Fruit fly (Drosophila melanogaster) whole organism, embryonic: Measurements from ENCODE around the gene crq.
A peak's percentile ranks its signal among the peaks of the same experiment; 100 is the strongest.

Experiments used
- Adf1 ChIP-seq: fragments of 200-800 bp; sonication (Bioruptor generic); IDR thresholded peaks from 2 replicates; pipeline ENCODE4 v1.3.6; 2022; ENCODE audit warnings: missing biosample characterization, missing genetic modification characterization
- B-H2 ChIP-seq: fragments of 200-800 bp; sonication (Bioruptor generic); optimal IDR thresholded peaks from 2 replicates; lab custom pipeline; 2018; ENCODE audit warnings: missing biosample characterization, mild to moderate bottlenecking, missing genetic modification characterization
- CG10267 ChIP-seq: fragments of 200-800 bp; sonication (Bioruptor generic); optimal IDR thresholded peaks from 2 replicates; lab custom pipeline; 2018; ENCODE audit warnings: missing biosample characterization, mild to moderate bottlenecking, missing genetic modification characterization, moderate library complexity
- CG10462 ChIP-seq: fragments of 200-800 bp; sonication (Bioruptor generic); optimal IDR thresholded peaks from 2 replicates; lab custom pipeline; 2016; ENCODE audit warnings: missing biosample characterization, missing genetic modification characterization
- CG10959 ChIP-seq: fragments of 200-800 bp; sonication (Bioruptor generic); IDR thresholded peaks from 2 replicates; pipeline ENCODE4 v1.3.6; 2022; ENCODE audit warnings: missing biosample characterization, missing genetic modification characterization
- CG11085 ChIP-seq: fragments of 200-800 bp; sonication (Bioruptor generic); IDR thresholded peaks from 2 replicates; pipeline ENCODE4 v1.3.6; 2022; ENCODE audit warnings: missing biosample characterization, missing genetic modification characterization
- CG12155 ChIP-seq: fragments of 200-800 bp; sonication (Bioruptor generic); optimal IDR thresholded peaks from 3 replicates; lab custom pipeline; 2016; ENCODE audit warnings: missing biosample characterization, missing genetic modification characterization
- CG1233 ChIP-seq: fragments of 200-800 bp; sonication (Bioruptor generic); optimal IDR thresholded peaks from 4 replicates; lab custom pipeline; 2018; ENCODE audit warnings: missing biosample characterization, mild to moderate bottlenecking, missing genetic modification characterization
- CG12659 ChIP-seq: fragments of 200-800 bp; sonication (Bioruptor generic); optimal IDR thresholded peaks from 3 replicates; lab custom pipeline; 2017; ENCODE audit warnings: mild to moderate bottlenecking, missing biosample characterization, missing genetic modification reagents, missing genetic modification characterization
- CG13123 ChIP-seq: fragments of 200-800 bp; sonication (Bioruptor generic); optimal IDR thresholded peaks from 2 replicates; lab custom pipeline; 2016; ENCODE audit warnings: missing biosample characterization, missing genetic modification characterization
- CG13287 ChIP-seq: fragments of 200-800 bp; sonication (Bioruptor generic); IDR thresholded peaks from 2 replicates; pipeline ENCODE4 v1.3.6; 2022; ENCODE audit warnings: missing biosample characterization, missing genetic modification characterization; ENCODE audit not compliant: partially characterized antibody
- CG14965 ChIP-seq: fragments of 200-800 bp; sonication (Bioruptor generic); optimal IDR thresholded peaks from 2 replicates; lab custom pipeline; 2016; ENCODE audit warnings: missing biosample characterization, missing genetic modification characterization, borderline replicate concordance
- CG17612 ChIP-seq: fragments of 200-800 bp; sonication (Bioruptor generic); IDR thresholded peaks from 2 replicates; pipeline ENCODE4 v1.3.6; 2022; ENCODE audit warnings: missing biosample characterization, missing genetic modification characterization
- CG18619 ChIP-seq: fragments of 200-800 bp; sonication (Bioruptor generic); optimal IDR thresholded peaks from 3 replicates; lab custom pipeline; 2017; ENCODE audit warnings: missing biosample characterization, mild to moderate bottlenecking, missing genetic modification characterization
- CG2678 ChIP-seq: fragments of 200-800 bp; sonication (Bioruptor generic); optimal IDR thresholded peaks from 3 replicates; lab custom pipeline; 2019; ENCODE audit warnings: missing biosample characterization, mild to moderate bottlenecking, missing genetic modification characterization, moderate library complexity
- CG2889 ChIP-seq: fragments of 200-800 bp; sonication (Bioruptor generic); IDR thresholded peaks from 3 replicates; pipeline ENCODE4 v1.3.6; 2022; ENCODE audit warnings: missing biosample characterization, missing genetic modification characterization
- CG3065 ChIP-seq: fragments of 200-800 bp; sonication (Bioruptor generic); optimal IDR thresholded peaks from 2 replicates; lab custom pipeline; 2016; ENCODE audit warnings: missing biosample characterization, missing genetic modification characterization
- CG31441 ChIP-seq: fragments of 200-800 bp; sonication (Bioruptor generic); IDR thresholded peaks from 2 replicates; pipeline ENCODE4 v1.3.6; 2022; ENCODE audit warnings: missing biosample characterization, missing genetic modification characterization
- CG3281 ChIP-seq: fragments of 200-800 bp; sonication (Bioruptor generic); optimal IDR thresholded peaks from 3 replicates; lab custom pipeline; 2017; ENCODE audit warnings: missing biosample characterization, mild to moderate bottlenecking, missing genetic modification characterization
- CG3407 ChIP-seq: fragments of 200-800 bp; sonication (Bioruptor generic); optimal IDR thresholded peaks from 2 replicates; lab custom pipeline; 2018; ENCODE audit warnings: missing biosample characterization, mild to moderate bottlenecking, missing genetic modification characterization
- CG4328 ChIP-seq: fragments of 200-800 bp; sonication (Bioruptor generic); optimal IDR thresholded peaks from 3 replicates; lab custom pipeline; 2017; ENCODE audit warnings: missing biosample characterization, missing genetic modification reagents, missing genetic modification characterization
- CG4404 ChIP-seq: fragments of 200-800 bp; sonication (Bioruptor generic); IDR thresholded peaks from 2 replicates; pipeline ENCODE4 v1.3.6; 2022; ENCODE audit warnings: missing biosample characterization, missing genetic modification characterization
- CG4854 ChIP-seq: fragments of 200-800 bp; sonication (Bioruptor generic); optimal IDR thresholded peaks from 2 replicates; lab custom pipeline; 2016; ENCODE audit warnings: missing biosample characterization, missing genetic modification characterization, inconsistent platforms
- CG7372 ChIP-seq: fragments of 200-800 bp; sonication (Bioruptor generic); IDR thresholded peaks from 2 replicates; pipeline ENCODE4 v1.3.6; 2022; ENCODE audit warnings: missing biosample characterization, missing genetic modification characterization
- CG9876 ChIP-seq: fragments of 200-800 bp; sonication (Bioruptor generic); optimal IDR thresholded peaks from 2 replicates; lab custom pipeline; 2016; ENCODE audit warnings: missing biosample characterization, missing genetic modification characterization
- D19B ChIP-seq: fragments of 200-800 bp; sonication (Bioruptor generic); optimal IDR thresholded peaks from 2 replicates; lab custom pipeline; 2017; ENCODE audit warnings: missing biosample characterization, mild to moderate bottlenecking, missing genetic modification characterization
- Dip3 ChIP-seq: fragments of 200-800 bp; sonication (Bioruptor generic); optimal IDR thresholded peaks from 3 replicates; lab custom pipeline; 2016; ENCODE audit warnings: missing biosample characterization, missing genetic modification characterization
- Dp ChIP-seq: fragments of 200-800 bp; sonication (Bioruptor generic); optimal IDR thresholded peaks from 2 replicates; lab custom pipeline; 2018; ENCODE audit warnings: missing biosample characterization, mild to moderate bottlenecking, missing genetic modification characterization, moderate library complexity
- Fer2 ChIP-seq: fragments of 200-800 bp; sonication (Bioruptor generic); optimal IDR thresholded peaks from 2 replicates; lab custom pipeline; 2018; ENCODE audit warnings: missing biosample characterization, mild to moderate bottlenecking, missing genetic modification characterization, moderate library complexity
- Gsc ChIP-seq: fragments of 200-800 bp; sonication (Bioruptor generic); IDR thresholded peaks from 2 replicates; pipeline ENCODE4 v1.3.6; 2022; ENCODE audit warnings: missing biosample characterization, missing genetic modification characterization
- Myb ChIP-seq: fragments of 200-800 bp; sonication (Bioruptor generic); optimal IDR thresholded peaks from 2 replicates; lab custom pipeline; 2016; ENCODE audit warnings: missing biosample characterization, missing genetic modification characterization
- Sox100B ChIP-seq: fragments of 200-800 bp; sonication (Bioruptor generic); optimal IDR thresholded peaks from 3 replicates; lab custom pipeline; 2018; ENCODE audit warnings: missing biosample characterization, mild to moderate bottlenecking, missing genetic modification characterization
- btn ChIP-seq: fragments of 200-800 bp; sonication (Bioruptor generic); optimal IDR thresholded peaks from 2 replicates; lab custom pipeline; 2016; ENCODE audit warnings: missing biosample characterization, missing genetic modification characterization
- croc ChIP-seq: fragments of 200-800 bp; sonication (Bioruptor generic); conservative IDR thresholded peaks from 3 replicates; pipeline ENCODE4 v1.3.6; 2022; ENCODE audit warnings: missing biosample characterization, missing genetic modification characterization
- cwo ChIP-seq: fragments of 200-800 bp; sonication (Bioruptor generic); optimal IDR thresholded peaks from 3 replicates; lab custom pipeline; 2017; ENCODE audit warnings: missing biosample characterization, missing genetic modification characterization, mild to moderate bottlenecking, moderate library complexity, missing genetic modification reagents
- dan ChIP-seq: fragments of 200-800 bp; sonication (Bioruptor generic); IDR thresholded peaks from 2 replicates; pipeline ENCODE4 v1.3.6; 2022; ENCODE audit warnings: missing biosample characterization, missing genetic modification characterization
- en ChIP-seq: fragments of 200-800 bp; sonication (Bioruptor generic); optimal IDR thresholded peaks from 2 replicates; lab custom pipeline; 2016; ENCODE audit warnings: missing biosample characterization, missing genetic modification characterization
- eyg ChIP-seq: fragments of 200-800 bp; sonication (Bioruptor generic); optimal IDR thresholded peaks from 3 replicates; lab custom pipeline; 2016; ENCODE audit warnings: missing biosample characterization, missing genetic modification characterization
- ham ChIP-seq: fragments of 200-800 bp; sonication (Bioruptor generic); IDR thresholded peaks from 2 replicates; pipeline ENCODE4 v1.3.6; 2022; ENCODE audit warnings: missing biosample characterization, missing genetic modification characterization
- hbn ChIP-seq: fragments of 200-800 bp; sonication (Bioruptor generic); IDR thresholded peaks from 2 replicates; pipeline ENCODE4 v1.3.6; 2022; ENCODE audit warnings: missing biosample characterization, missing genetic modification characterization; ENCODE audit not compliant: partially characterized antibody
- kni ChIP-seq: fragments of 200-800 bp; sonication (Bioruptor generic); optimal IDR thresholded peaks from 3 replicates; lab custom pipeline; 2017; ENCODE audit warnings: mild to moderate bottlenecking, missing biosample characterization, missing genetic modification reagents, missing genetic modification characterization
- mld ChIP-seq: fragments of 200-800 bp; sonication (Bioruptor generic); IDR thresholded peaks from 3 replicates; pipeline ENCODE4 v1.3.6; 2022; ENCODE audit warnings: missing biosample characterization, missing genetic modification characterization; ENCODE audit not compliant: partially characterized antibody
- nom ChIP-seq: fragments of 200-800 bp; sonication (Bioruptor generic); optimal IDR thresholded peaks from 2 replicates; lab custom pipeline; 2017; ENCODE audit warnings: missing biosample characterization, missing genetic modification characterization, mild to moderate bottlenecking, moderate library complexity, missing genetic modification reagents
- pb ChIP-seq: fragments of 200-800 bp; sonication (Bioruptor generic); optimal IDR thresholded peaks from 3 replicates; lab custom pipeline; 2016; ENCODE audit warnings: missing biosample characterization, missing genetic modification characterization
- rib ChIP-seq: fragments of 200-800 bp; sonication (Bioruptor generic); IDR thresholded peaks from 2 replicates; pipeline ENCODE4 v1.3.6; 2022; ENCODE audit warnings: missing biosample characterization, missing genetic modification characterization
- schlank ChIP-seq: fragments of 200-800 bp; sonication (Bioruptor generic); optimal IDR thresholded peaks from 2 replicates; lab custom pipeline; 2018; ENCODE audit warnings: missing biosample characterization, mild to moderate bottlenecking, missing genetic modification characterization
- slou ChIP-seq: fragments of 200-800 bp; sonication (Bioruptor generic); optimal IDR thresholded peaks from 3 replicates; lab custom pipeline; 2016; ENCODE audit warnings: missing biosample characterization, missing genetic modification characterization
- sqz ChIP-seq: fragments of 200-800 bp; sonication (Bioruptor generic); optimal IDR thresholded peaks from 3 replicates; lab custom pipeline; 2018; ENCODE audit warnings: missing biosample characterization, mild to moderate bottlenecking, missing genetic modification characterization
- tx ChIP-seq: fragments of 200-800 bp; sonication (Bioruptor generic); optimal IDR thresholded peaks from 2 replicates; lab custom pipeline; 2016; ENCODE audit warnings: missing biosample characterization, missing genetic modification characterization
- zf30C ChIP-seq: fragments of 200-800 bp; sonication (Bioruptor generic); optimal IDR thresholded peaks from 3 replicates; lab custom pipeline; 2018; ENCODE audit warnings: missing biosample characterization, mild to moderate bottlenecking, missing genetic modification characterization

crq gene

DNA sequence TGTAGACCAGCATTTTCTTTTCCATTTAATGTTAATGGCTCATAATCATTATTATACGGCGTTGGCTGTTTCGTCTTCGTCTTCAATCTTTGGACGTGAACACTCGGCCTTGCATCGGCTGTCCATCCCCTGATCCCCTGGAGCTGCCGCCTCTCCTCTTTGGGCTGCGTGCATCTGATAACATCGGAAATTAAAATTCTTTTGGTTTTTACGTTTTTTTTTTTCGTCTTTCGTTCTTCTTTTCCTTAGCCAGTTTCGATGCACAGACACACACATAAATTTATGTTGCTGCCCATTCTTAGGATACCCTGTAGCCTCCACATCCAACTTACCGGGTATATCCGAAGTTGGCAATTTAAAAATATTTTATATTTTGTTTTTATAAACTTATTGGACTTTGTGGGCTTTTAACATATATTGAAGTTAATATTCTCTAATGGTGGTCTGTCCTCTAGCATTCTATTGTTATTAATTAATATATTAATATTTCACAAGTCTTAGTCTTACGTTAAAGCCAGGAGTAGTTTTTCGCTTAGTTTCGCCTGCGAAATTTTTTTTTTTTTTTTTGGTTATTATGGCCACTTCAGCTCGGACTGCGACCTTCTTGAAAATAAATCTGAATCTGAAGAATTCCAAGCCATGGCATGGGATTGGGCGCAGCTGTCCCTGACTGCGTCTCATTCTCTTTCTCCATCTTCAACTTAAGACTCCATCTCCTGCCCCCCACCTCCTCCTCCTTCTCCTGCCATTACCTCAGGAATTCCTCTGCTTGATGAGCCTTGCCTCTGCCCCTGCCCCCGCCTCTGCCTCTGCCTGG, 12.0 kb downstream of the crq start (continued):
- TF ChIP-seq Adf1 (GFP tag; lab: Robert Waterston, UW) (no peak), CG1233 (no peak), Dip3 (GFP tag; lab: Kevin White, UChicago) (no peak), croc (GFP tag; lab: Robert Waterston, UW) (peak; percentile 66), Myb (no peak), CG17612 (no peak), CG31441 (peak; percentile 66), zf30C (no peak), CG10267 (tag; lab: Kevin White, UChicago) (peak; percentile 77), tx (GFP tag; lab: Kevin White, UChicago) (no peak), CG12155 (no peak), schlank (tag; lab: Kevin White, UChicago) (no peak), pb (GFP tag; lab: Kevin White, UChicago) (no peak), sqz (peak; percentile 72), btn (GFP tag; lab: Kevin White, UChicago) (no peak), kni (no peak), B-H2 (GFP tag; lab: Kevin White, UChicago) (no peak), CG18619 (GFP tag; lab: Kevin White, UChicago) (peak; percentile 9), hbn (GFP tag; lab: Robert Waterston, UW) (no peak), CG3065 (GFP tag; lab: Kevin White, UChicago) (no peak), slou (GFP tag; lab: Kevin White, UChicago) (no peak), CG2678 (tag; lab: Kevin White, UChicago) (peak; percentile 35), CG10959 (GFP tag; lab: Robert Waterston, UW) (peak; percentile 76), Sox100B (peak; percentile 52), eyg (GFP tag; lab: Kevin White, UChicago) (no peak), CG4404 (peak; percentile 70), CG2889 (no peak), CG11085 (GFP tag; lab: Robert Waterston, UW) (no peak), en (GFP tag; lab: Kevin White, UChicago) (no peak), CG12659 (no peak), nom (GFP tag; lab: Kevin White, UChicago) (peak; percentile 75), dan (GFP tag; lab: Robert Waterston, UW) (no peak; the same call in 1 of the 2 replicates), CG9876 (GFP tag; lab: Kevin White, UChicago) (no peak), CG3407 (GFP tag; lab: Kevin White, UChicago) (peak; percentile 23), Dp (GFP tag; lab: Kevin White, UChicago) (no peak), rib (no peak), Gsc (no peak), Fer2 (tag; lab: Kevin White, UChicago) (no peak), mld (no peak), CG10462 (GFP tag; lab: Kevin White, UChicago) (no peak), CG4854 (GFP tag; lab: Kevin White, UChicago) (no peak), ham (GFP tag; lab: Robert Waterston, UW) (no peak), CG3281 (GFP tag; lab: Kevin White, UChicago) (no peak), CG4328 (GFP tag; lab: Kevin White, UChicago) (no peak), CG7372 (GFP tag; lab: Robert Waterston, UW) (no peak), CG13123 (no peak), D19B (GFP tag; lab: Kevin White, UChicago) (peak; percentile 63), CG13287 (GFP tag; lab: Robert Waterston, UW) (no peak), cwo (GFP tag; lab: Kevin White, UChicago) (no peak), CG14965 (GFP tag; lab: Kevin White, UChicago) (no peak)
